Fruit fly (Drosophila melanogaster) whole organism, embryonic: Measurements from ENCODE around the gene CG4230.
A peak's percentile ranks its signal among the peaks of the same experiment; 100 is the strongest.

ENCODE experiments used
- Ada2b ChIP-seq: fragments of 200-800 bp; sonication (Bioruptor generic); IDR thresholded peaks from 2 replicates; pipeline ENCODE4 v1.3.6; 2022; ENCODE audit warnings: missing biosample characterization, missing genetic modification characterization
- Atf3 ChIP-seq: fragments of 200-800 bp; sonication (Bioruptor generic); optimal IDR thresholded peaks from 3 replicates; lab custom pipeline; 2016; ENCODE audit warnings: missing biosample characterization, missing genetic modification characterization
- BEAF-32 ChIP-seq: fragments of 200-800 bp; sonication (Bioruptor generic); optimal IDR thresholded peaks from 3 replicates; lab custom pipeline; 2017; ENCODE audit warnings: missing biosample characterization, missing genetic modification characterization, mild to moderate bottlenecking, moderate library complexity, missing genetic modification reagents
- Bdp1 ChIP-seq: fragments of 200-800 bp; sonication (Bioruptor generic); optimal IDR thresholded peaks from 3 replicates; lab custom pipeline; 2016; ENCODE audit warnings: missing biosample characterization, missing genetic modification characterization
- C15 ChIP-seq: fragments of 200-800 bp; sonication (Bioruptor generic); IDR thresholded peaks from 3 replicates; pipeline ENCODE4 v1.3.6; 2022; ENCODE audit warnings: missing biosample characterization, missing genetic modification characterization
- CG10431 ChIP-seq: fragments of 200-800 bp; sonication (Bioruptor generic); optimal IDR thresholded peaks from 3 replicates; lab custom pipeline; 2018; ENCODE audit warnings: missing biosample characterization, mild to moderate bottlenecking, missing genetic modification characterization
- CG11093 ChIP-seq: fragments of 200-800 bp; sonication (Bioruptor generic); IDR thresholded peaks from 3 replicates; pipeline ENCODE4 v1.3.6; 2022; ENCODE audit warnings: missing biosample characterization, missing genetic modification characterization
- CG12299 ChIP-seq: fragments of 200-800 bp; sonication (Bioruptor generic); optimal IDR thresholded peaks from 2 replicates; lab custom pipeline; 2018; ENCODE audit warnings: missing biosample characterization, mild to moderate bottlenecking, missing genetic modification characterization
- CG12391 ChIP-seq: fragments of 200-800 bp; sonication (Bioruptor generic); optimal IDR thresholded peaks from 3 replicates; lab custom pipeline; 2018; ENCODE audit warnings: missing biosample characterization, mild to moderate bottlenecking, missing genetic modification characterization, moderate library complexity
- CG12942 ChIP-seq: fragments of 200-800 bp; sonication (Bioruptor generic); optimal IDR thresholded peaks from 3 replicates; lab custom pipeline; 2016; ENCODE audit warnings: missing biosample characterization, missing genetic modification characterization
- CG13624 ChIP-seq: fragments of 200-800 bp; sonication (Bioruptor generic); optimal IDR thresholded peaks from 2 replicates; lab custom pipeline; 2016; ENCODE audit warnings: missing biosample characterization, missing genetic modification characterization
- CG15601 ChIP-seq: fragments of 200-800 bp; sonication (Bioruptor generic); optimal IDR thresholded peaks from 3 replicates; lab custom pipeline; 2019; ENCODE audit warnings: missing biosample characterization, mild to moderate bottlenecking, missing genetic modification characterization, moderate library complexity
- CG15696 ChIP-seq: fragments of 200-800 bp; sonication (Bioruptor generic); optimal IDR thresholded peaks from 2 replicates; lab custom pipeline; 2019; ENCODE audit warnings: missing biosample characterization, mild to moderate bottlenecking, missing genetic modification characterization, moderate library complexity
- CG2202 ChIP-seq: fragments of 200-800 bp; sonication (Bioruptor generic); optimal IDR thresholded peaks from 2 replicates; lab custom pipeline; 2018; ENCODE audit warnings: missing biosample characterization, mild to moderate bottlenecking, missing genetic modification characterization
- CG2712 ChIP-seq: fragments of 200-800 bp; optimal IDR thresholded peaks from 3 replicates; lab custom pipeline; 2019; ENCODE audit warnings: missing biosample characterization, mild to moderate bottlenecking, missing genetic modification characterization, moderate library complexity
- CG2889 ChIP-seq: fragments of 200-800 bp; sonication (Bioruptor generic); IDR thresholded peaks from 3 replicates; pipeline ENCODE4 v1.3.6; 2022; ENCODE audit warnings: missing biosample characterization, missing genetic modification characterization
- CG3407 ChIP-seq: fragments of 200-800 bp; sonication (Bioruptor generic); optimal IDR thresholded peaks from 2 replicates; lab custom pipeline; 2018; ENCODE audit warnings: missing biosample characterization, mild to moderate bottlenecking, missing genetic modification characterization
- CG42726 ChIP-seq: fragments of 200-800 bp; sonication (Bioruptor generic); IDR thresholded peaks from 2 replicates; pipeline ENCODE4 v1.3.6; 2022; ENCODE audit warnings: missing biosample characterization, missing genetic modification characterization; ENCODE audit not compliant: partially characterized antibody
- CG4424 ChIP-seq: fragments of 200-800 bp; sonication (Bioruptor generic); optimal IDR thresholded peaks from 3 replicates; lab custom pipeline; 2016; ENCODE audit warnings: missing biosample characterization, missing genetic modification characterization
- CG8478 ChIP-seq: fragments of >200 bp; optimal IDR thresholded peaks from 2 replicates; lab custom pipeline; 2018
- CG9817 ChIP-seq: fragments of 200-800 bp; sonication (Bioruptor generic); optimal IDR thresholded peaks from 2 replicates; lab custom pipeline; 2018; ENCODE audit warnings: missing biosample characterization, mild to moderate bottlenecking, missing genetic modification characterization, moderate library complexity
- CoRest ChIP-seq: fragments of 200-800 bp; sonication (Bioruptor generic); optimal IDR thresholded peaks from 3 replicates; lab custom pipeline; 2018; ENCODE audit warnings: missing biosample characterization, mild to moderate bottlenecking, missing genetic modification characterization, moderate library complexity
- Dad ChIP-seq: fragments of 200-800 bp; sonication (Bioruptor generic); optimal IDR thresholded peaks from 3 replicates; lab custom pipeline; 2016; ENCODE audit warnings: missing biosample characterization, missing genetic modification characterization
- Doc3 ChIP-seq: fragments of 200-800 bp; sonication (Bioruptor generic); IDR thresholded peaks from 3 replicates; pipeline ENCODE4 v1.3.6; 2022; ENCODE audit warnings: missing biosample characterization, missing genetic modification characterization; ENCODE audit not compliant: partially characterized antibody
- Dref ChIP-seq: fragments of 200-800 bp; sonication (Bioruptor generic); IDR thresholded peaks from 2 replicates; pipeline ENCODE4 v1.3.6; 2022; ENCODE audit warnings: missing biosample characterization, missing genetic modification characterization
- Drgx ChIP-seq: fragments of 200-800 bp; sonication (Bioruptor generic); IDR thresholded peaks from 2 replicates; pipeline ENCODE4 v1.3.6; 2022; ENCODE audit warnings: missing biosample characterization, missing genetic modification characterization
- Fer1 ChIP-seq: fragments of 200-800 bp; sonication (Bioruptor generic); optimal IDR thresholded peaks from 2 replicates; lab custom pipeline; 2017; ENCODE audit warnings: missing biosample characterization, mild to moderate bottlenecking, missing genetic modification characterization
- Hmx ChIP-seq: fragments of 200-800 bp; sonication (Bioruptor generic); optimal IDR thresholded peaks from 2 replicates; lab custom pipeline; 2016; ENCODE audit warnings: missing biosample characterization, missing genetic modification characterization
- Hr39 ChIP-seq: fragments of >200 bp; optimal IDR thresholded peaks from 2 replicates; lab custom pipeline; 2017
- Lhr ChIP-seq: fragments of 200-800 bp; sonication (Bioruptor generic); optimal IDR thresholded peaks from 3 replicates; lab custom pipeline; 2017; ENCODE audit warnings: mild to moderate bottlenecking, missing biosample characterization, missing genetic modification reagents, missing genetic modification characterization
- Mad ChIP-seq: fragments of 200-800 bp; sonication (Bioruptor generic); optimal IDR thresholded peaks from 2 replicates; lab custom pipeline; 2016; ENCODE audit warnings: missing biosample characterization, missing genetic modification characterization
- Nf-YA ChIP-seq: fragments of 200-800 bp; sonication (Bioruptor generic); IDR thresholded peaks from 2 replicates; pipeline ENCODE4 v1.3.6; 2022; ENCODE audit warnings: missing biosample characterization, missing genetic modification characterization
- Sin3A ChIP-seq: fragments of >200 bp; optimal IDR thresholded peaks from 2 replicates; lab custom pipeline; 2018
- Sox100B ChIP-seq: fragments of 200-800 bp; sonication (Bioruptor generic); optimal IDR thresholded peaks from 3 replicates; lab custom pipeline; 2018; ENCODE audit warnings: missing biosample characterization, mild to moderate bottlenecking, missing genetic modification characterization
- Taf1 ChIP-seq: fragments of 200-800 bp; sonication (Bioruptor generic); IDR thresholded peaks from 2 replicates; pipeline ENCODE4 v1.3.6; 2022; ENCODE audit warnings: missing biosample characterization, missing genetic modification characterization
- abd-A ChIP-seq: fragments of 200-800 bp; sonication (Bioruptor generic); optimal IDR thresholded peaks from 3 replicates; lab custom pipeline; 2019; ENCODE audit warnings: missing biosample characterization, mild to moderate bottlenecking, missing genetic modification characterization, moderate library complexity
- ac ChIP-seq: fragments of 200-800 bp; sonication (Bioruptor generic); optimal IDR thresholded peaks from 3 replicates; lab custom pipeline; 2017; ENCODE audit warnings: missing biosample characterization, mild to moderate bottlenecking, missing genetic modification characterization
- ap ChIP-seq: fragments of 200-800 bp; sonication (Bioruptor generic); IDR thresholded peaks from 2 replicates; pipeline ENCODE4 v1.3.6; 2022; ENCODE audit warnings: missing biosample characterization, missing genetic modification characterization
- bab2 ChIP-seq: fragments of 200-800 bp; sonication (Bioruptor generic); optimal IDR thresholded peaks from 2 replicates; lab custom pipeline; 2016; ENCODE audit warnings: missing biosample characterization, missing genetic modification characterization
- chn ChIP-seq: fragments of 200-800 bp; sonication (Bioruptor generic); optimal IDR thresholded peaks from 2 replicates; lab custom pipeline; 2016; ENCODE audit warnings: missing biosample characterization, missing genetic modification characterization
- dm ChIP-seq: fragments of 200-800 bp; sonication (Bioruptor generic); optimal IDR thresholded peaks from 3 replicates; lab custom pipeline; 2016; ENCODE audit warnings: missing biosample characterization, missing genetic modification characterization
- gce ChIP-seq: fragments of 200-800 bp; sonication (Bioruptor generic); IDR thresholded peaks from 3 replicates; pipeline ENCODE4 v1.3.6; 2022; ENCODE audit warnings: missing biosample characterization, missing genetic modification characterization
- gfzf ChIP-seq: fragments of 200-800 bp; sonication (Bioruptor generic); optimal IDR thresholded peaks from 2 replicates; lab custom pipeline; 2016; ENCODE audit warnings: missing biosample characterization, mild to moderate bottlenecking, missing genetic modification characterization, moderate library complexity
- gsb ChIP-seq: fragments of 200-800 bp; sonication (Bioruptor generic); IDR thresholded peaks from 2 replicates; pipeline ENCODE4 v1.3.6; 2022; ENCODE audit warnings: missing biosample characterization, missing genetic modification characterization
- knrl ChIP-seq: fragments of 200-800 bp; sonication (Bioruptor generic); IDR thresholded peaks from 3 replicates; pipeline ENCODE4 v1.3.6; 2022; ENCODE audit warnings: missing biosample characterization, missing genetic modification characterization; ENCODE audit not compliant: partially characterized antibody
- mam ChIP-seq: fragments of 200-800 bp; sonication (Bioruptor generic); optimal IDR thresholded peaks from 3 replicates; lab custom pipeline; 2016; ENCODE audit warnings: missing biosample characterization, missing genetic modification characterization
- nmo ChIP-seq: fragments of 200-800 bp; sonication (Bioruptor generic); optimal IDR thresholded peaks from 2 replicates; lab custom pipeline; 2018; ENCODE audit warnings: missing biosample characterization, mild to moderate bottlenecking, missing genetic modification characterization, moderate library complexity
- otp ChIP-seq: fragments of 200-800 bp; sonication (Bioruptor generic); IDR thresholded peaks from 3 replicates; pipeline ENCODE4, ENCODE4 v1.3.6; 2022; ENCODE audit warnings: missing biosample characterization, missing genetic modification characterization
- tap ChIP-seq: fragments of 200-800 bp; optimal IDR thresholded peaks from 3 replicates; lab custom pipeline; 2019; ENCODE audit warnings: missing biosample characterization, mild to moderate bottlenecking, missing genetic modification characterization, moderate library complexity
- tup ChIP-seq: fragments of 200-800 bp; sonication (Bioruptor generic); optimal IDR thresholded peaks from 2 replicates; lab custom pipeline; 2016; ENCODE audit warnings: missing biosample characterization, mild to moderate bottlenecking, missing genetic modification characterization, moderate library complexity

CG4230 gene

DNA sequence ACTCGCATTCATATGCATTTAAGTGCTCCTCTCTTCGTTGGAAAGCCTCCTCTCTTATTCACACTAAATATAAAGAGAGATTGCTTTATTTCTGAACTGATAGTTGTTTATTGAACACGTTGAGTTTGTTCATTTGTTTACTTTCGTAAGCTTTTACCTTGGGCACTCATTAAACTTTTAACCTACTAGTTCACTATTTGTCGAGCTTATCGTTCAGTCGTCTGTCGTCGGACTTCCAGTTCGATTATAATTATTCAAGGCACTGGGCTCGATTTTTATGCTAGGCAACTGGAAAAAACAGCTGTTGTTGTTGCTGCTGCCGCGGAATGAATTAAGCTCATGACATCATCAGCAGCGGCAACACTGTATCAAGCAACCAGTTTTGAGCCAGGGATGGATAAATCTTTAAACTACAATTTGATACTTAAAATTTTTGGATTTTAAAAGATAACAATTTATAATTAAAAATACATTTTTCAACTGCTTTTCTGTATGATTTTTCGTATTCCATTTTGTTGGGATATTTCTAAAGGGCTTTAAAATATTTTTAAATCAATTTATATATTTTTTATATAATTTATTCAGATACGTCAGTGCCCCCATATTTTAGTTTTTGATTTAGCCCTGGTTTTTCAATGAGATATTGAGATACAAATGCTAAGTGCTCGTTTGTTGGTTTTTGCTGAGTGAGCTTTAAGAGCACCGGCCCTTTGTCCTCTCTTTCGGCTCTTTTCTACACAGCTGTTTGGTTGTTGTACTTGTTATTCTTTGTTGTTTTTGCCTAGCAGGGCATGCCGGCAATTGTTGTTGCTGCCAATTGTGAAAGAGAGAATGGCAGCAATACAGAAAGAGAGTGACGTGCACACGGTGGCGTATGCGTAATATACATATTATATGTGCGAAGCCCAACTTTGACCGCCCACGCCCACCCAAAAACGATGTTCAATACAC is 49.5 kb downstream of the CG4230 start (continued):
- TF ChIP-seq Ada2b, result peak; percentile 93
- peak; percentile 97 for TF ChIP-seq CG2712 (tag; lab: Kevin White, UChicago)
- peak; percentile 72 for TF ChIP-seq Atf3
- TF ChIP-seq dm, result no peak
- peak; percentile 82 for TF ChIP-seq CG2889 (GFP tag; lab: Robert Waterston, UW)
- TF ChIP-seq Doc3 (GFP tag; lab: Robert Waterston, UW), result no peak
- peak; percentile 90 for TF ChIP-seq ap
- no peak for TF ChIP-seq gfzf (GFP tag; lab: Kevin White, UChicago)
- TF ChIP-seq Fer1, result peak; percentile 97
- peak; percentile 94 for TF ChIP-seq tap (tag; lab: Kevin White, UChicago)
- peak; percentile 56 for TF ChIP-seq CG2202 (tag; lab: Kevin White, UChicago)
- TF ChIP-seq abd-A (tag; lab: Kevin White, UChicago), result peak; percentile 83
- TF ChIP-seq CG15601 (tag; lab: Kevin White, UChicago), result peak; percentile 94
- TF ChIP-seq CG4424 (GFP tag; lab: Kevin White, UChicago), result peak; percentile 87
- peak; percentile 52 for TF ChIP-seq tup (GFP tag; lab: Kevin White, UChicago)
- TF ChIP-seq nmo (GFP tag; lab: Kevin White, UChicago), result peak; percentile 96
- no peak for TF ChIP-seq CG42726 (GFP tag; lab: Robert Waterston, UW)
- peak; percentile 97 for TF ChIP-seq CG12391 (tag; lab: Kevin White, UChicago)
- no peak for TF ChIP-seq Sin3A
- peak; percentile 99 for TF ChIP-seq Sox100B (GFP tag; lab: Kevin White, UChicago)
- TF ChIP-seq CG8478 (lab: Kevin White, UChicago), result no peak
- peak; percentile 14 for TF ChIP-seq chn
- no peak for TF ChIP-seq ac
- peak; percentile 8 for TF ChIP-seq Lhr (GFP tag; lab: Kevin White, UChicago)
- no peak for TF ChIP-seq BEAF-32 (GFP tag; lab: Kevin White, UChicago)
- TF ChIP-seq CG11093 (GFP tag; lab: Robert Waterston, UW), result peak; percentile 89
- no peak for TF ChIP-seq Bdp1
- TF ChIP-seq CG12942 (GFP tag; lab: Kevin White, UChicago), result peak; percentile 82
- TF ChIP-seq gsb (GFP tag; lab: Robert Waterston, UW), result peak; percentile 95
- peak; percentile 93 for TF ChIP-seq C15 (GFP tag; lab: Robert Waterston, UW)
- peak; percentile 26 for TF ChIP-seq Mad
- TF ChIP-seq mam (GFP tag; lab: Kevin White, UChicago), result peak; percentile 7
- peak; percentile 55 for TF ChIP-seq CG10431 (GFP tag; lab: Kevin White, UChicago)
- peak; percentile 98 for TF ChIP-seq CoRest (tag; lab: Kevin White, UChicago)
- TF ChIP-seq knrl (GFP tag; lab: Robert Waterston, UW), result no peak
- TF ChIP-seq bab2, result peak; percentile 30
- peak; percentile 92 for TF ChIP-seq Nf-YA (GFP tag; lab: Robert Waterston, UW)
- no peak for TF ChIP-seq Dref
- TF ChIP-seq CG13624 (GFP tag; lab: Kevin White, UChicago), result peak; percentile 11
- peak; percentile 4 for TF ChIP-seq Dad (GFP tag; lab: Kevin White, UChicago)
- TF ChIP-seq CG3407 (GFP tag; lab: Kevin White, UChicago), result peak; percentile 88
- peak; percentile 94 for TF ChIP-seq CG12299
- TF ChIP-seq CG15696, result peak; percentile 76
- TF ChIP-seq gce (GFP tag; lab: Robert Waterston, UW), result peak; percentile 88
- TF ChIP-seq Drgx (GFP tag; lab: Robert Waterston, UW), result peak; percentile 95
- TF ChIP-seq otp, result peak; percentile 68; the same call in 2 of the 3 replicates
- TF ChIP-seq Hmx, result no peak
- peak; percentile 95 for TF ChIP-seq CG9817 (tag; lab: Kevin White, UChicago)
- peak; percentile 81 for TF ChIP-seq Taf1
- TF ChIP-seq Hr39 (lab: Kevin White, UChicago), result no peak
